Fruit fly (Drosophila melanogaster): ENCODE data around the gene beta-PheRS.
A peak's percentile ranks its signal among the peaks of the same experiment; 100 is the strongest.

The beta-PheRS gene

DNA sequence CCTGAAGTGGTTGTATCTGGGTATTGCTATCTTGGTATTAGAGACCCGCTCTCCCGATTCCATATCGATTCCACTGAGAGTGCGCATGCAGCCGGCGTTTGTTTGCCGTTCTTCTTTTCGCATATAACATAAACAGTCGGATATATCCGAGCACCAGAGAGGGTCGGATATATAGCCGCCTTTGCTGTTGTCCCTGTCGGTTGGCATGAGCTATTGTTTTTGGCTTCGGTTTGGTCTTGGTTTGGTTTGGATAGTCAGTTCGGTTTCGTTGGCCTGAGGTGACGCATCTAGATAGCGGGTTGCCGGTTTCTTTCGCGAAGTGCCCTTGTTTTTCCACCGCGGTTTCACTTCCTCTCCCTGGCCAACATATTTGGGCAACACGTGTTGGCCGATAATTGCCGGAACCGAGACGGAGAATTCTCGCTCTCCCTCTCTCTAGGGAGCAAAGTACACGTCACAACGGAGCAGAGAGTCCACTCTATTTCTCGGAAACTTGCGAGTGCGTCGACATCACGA lies 20.4 kb upstream of the beta-PheRS start, which contains the start of gene Orct2 (continued):
- TF ChIP-seq CG15269 (tag; optimal IDR thresholded peaks at IDR 0.05) (peak; percentile 15), Asciz (GFP tag; optimal IDR thresholded peaks at IDR 0.05) (no peak), sna (GFP tag; IDR thresholded peaks at IDR 0.05; ENCODE audit: partially characterized antibody) (no peak), ewg (GFP tag; optimal IDR thresholded peaks at IDR 0.05) (peak; percentile 84), dmrt99B (tag; optimal IDR thresholded peaks at IDR 0.05) (peak; percentile 14), Hmr (GFP tag; optimal IDR thresholded peaks at IDR 0.05) (peak; percentile 53), YL-1 (GFP tag; optimal IDR thresholded peaks at IDR 0.05) (peak; percentile 4), slp2 (GFP tag; optimal IDR thresholded peaks at IDR 0.05) (no peak), CG43689 (GFP tag; IDR thresholded peaks at IDR 0.05) (no peak), vvl (GFP tag; IDR thresholded peaks at IDR 0.05) (no peak), CkIIα-i1 (GFP tag; IDR thresholded peaks at IDR 0.05) (no peak), hbn (GFP tag; IDR thresholded peaks at IDR 0.05; ENCODE audit: partially characterized antibody) (no peak; the same call in 1 of the 2 replicates), CG8290 (GFP tag; optimal IDR thresholded peaks at IDR 0.05) (no peak), CG8290 (tag; optimal IDR thresholded peaks at IDR 0.05) (no peak), CG11723 (GFP tag; optimal IDR thresholded peaks at IDR 0.05) (no peak), wek (GFP tag; optimal IDR thresholded peaks at IDR 0.05) (no peak), ERR (GFP tag; optimal IDR thresholded peaks at IDR 0.05) (no peak), CG34224 (GFP tag; IDR thresholded peaks at IDR 0.05; ENCODE audit: partially characterized antibody) (peak; percentile 24; the same call in 1 of the 3 replicates), CG3407 (GFP tag; optimal IDR thresholded peaks at IDR 0.05) (no peak), Hr39 (optimal IDR thresholded peaks at IDR 0.05) (no peak), hb (GFP tag; IDR thresholded peaks at IDR 0.05; ENCODE audit: partially characterized antibody) (no peak), en (GFP tag; optimal IDR thresholded peaks at IDR 0.05) (no peak), seq (GFP tag; IDR thresholded peaks at IDR 0.05) (peak; percentile 6; the same call in 1 of the 2 replicates), row (GFP tag; IDR thresholded peaks at IDR 0.05) (no peak), CG9876 (GFP tag; optimal IDR thresholded peaks at IDR 0.05) (no peak), Atf3 (GFP tag; optimal IDR thresholded peaks at IDR 0.05) (no peak), CG7556 (GFP tag; optimal IDR thresholded peaks at IDR 0.05) (no peak), CG3847 (GFP tag; IDR thresholded peaks at IDR 0.05) (no peak), Usf (GFP tag; optimal IDR thresholded peaks at IDR 0.05) (no peak), ems (GFP tag; optimal IDR thresholded peaks at IDR 0.05) (no peak), B-H1 (GFP tag; IDR thresholded peaks at IDR 0.05) (no peak), Jarid2 (GFP tag; optimal IDR thresholded peaks at IDR 0.05) (peak; percentile 84), gce (GFP tag; IDR thresholded peaks at IDR 0.05) (0 out of 3 replicates have a peak, but pooled peaks have one; percentile 43), stwl (tag; optimal IDR thresholded peaks at IDR 0.05) (no peak), Hr78 (GFP tag; optimal IDR thresholded peaks at IDR 0.05) (no peak), CG30403 (GFP tag; optimal IDR thresholded peaks at IDR 0.05) (no peak), slou (GFP tag; optimal IDR thresholded peaks at IDR 0.05) (no peak), toy (GFP tag; IDR thresholded peaks at IDR 0.05) (no peak), knrl (GFP tag; IDR thresholded peaks at IDR 0.05; ENCODE audit: partially characterized antibody) (0 out of 3 replicates have a peak, but pooled peaks have one; percentile 5), ci (GFP tag; IDR thresholded peaks at IDR 0.05) (no peak), sqz (GFP tag; optimal IDR thresholded peaks at IDR 0.05) (no peak), zf30C (GFP tag; optimal IDR thresholded peaks at IDR 0.05) (no peak), MESR4 (GFP tag; optimal IDR thresholded peaks at IDR 0.05) (no peak), dati (GFP tag; IDR thresholded peaks at IDR 0.05) (no peak), Sry-δ (GFP tag; optimal IDR thresholded peaks at IDR 0.05) (no peak), Oaz (GFP tag; IDR thresholded peaks at IDR 0.05) (no peak), chif (GFP tag; optimal IDR thresholded peaks at IDR 0.05) (no peak), zen (tag; optimal IDR thresholded peaks at IDR 0.05) (no peak), CG1602 (GFP tag; optimal IDR thresholded peaks at IDR 0.05) (no peak), CG1832 (GFP tag; optimal IDR thresholded peaks at IDR 0.05) (peak; percentile 72), nmo (GFP tag; optimal IDR thresholded peaks at IDR 0.05) (no peak)

Data from whole organism, embryonic.